ENCODE assay signal across 2 fruit fly cellular contexts in genomic region chr3R:10517820-10518219, dm6.
A peak's percentile ranks its signal among the peaks of the same experiment; 100 is the strongest.
TF ChIP-seq lines count a peak whose summit lies in the region.

No protein-coding gene starts in this region.

TF ChIP-seq in whole organism, embryonic, 481 proteins besides CTCF, POLR2A, EP300 and RAD21 (continued from another document):
- TF ChIP-seq CG10979 (tag; optimal IDR thresholded peaks at IDR 0.05; lab: Kevin White, UChicago): peak; percentile 45
- peak; percentile 31 for TF ChIP-seq CG2712 (tag; optimal IDR thresholded peaks at IDR 0.05; lab: Kevin White, UChicago)
- no peak for TF ChIP-seq tup (GFP tag; optimal IDR thresholded peaks at IDR 0.05; lab: Kevin White, UChicago)
- peak in 1 of 3 experiments; percentile 4 for TF ChIP-seq lola (GFP tag; optimal IDR thresholded peaks at IDR 0.05; lab: Kevin White, UChicago)
- no peak for TF ChIP-seq sisA (GFP tag; IDR thresholded peaks at IDR 0.05; lab: Robert Waterston, UW)
- TF ChIP-seq gem (tag; optimal IDR thresholded peaks at IDR 0.05; lab: Kevin White, UChicago): peak; percentile 16
- no peak for TF ChIP-seq CG11247 (GFP tag; IDR thresholded peaks at IDR 0.05; lab: Robert Waterston, UW)
- peak; percentile 33 for TF ChIP-seq Blimp-1 (GFP tag; optimal IDR thresholded peaks at IDR 0.05; lab: Kevin White, UChicago)
- peak; percentile 32 to 40 for TF ChIP-seq bsh (GFP tag; optimal IDR thresholded peaks at IDR 0.05; lab: Kevin White, UChicago)
- peak; percentile 68 for TF ChIP-seq Drgx (GFP tag; IDR thresholded peaks at IDR 0.05; lab: Robert Waterston, UW)
- TF ChIP-seq fd96Cb (tag; optimal IDR thresholded peaks at IDR 0.05; lab: Kevin White, UChicago): peak; percentile 12
- peak; percentile 49 for TF ChIP-seq Med (GFP tag; lab: Kevin White, UChicago)
- TF ChIP-seq nerfin-2 (GFP tag; IDR thresholded peaks at IDR 0.05; lab: Robert Waterston, UW; ENCODE audit: partially characterized antibody): no peak
- TF ChIP-seq CG12155 (GFP tag; optimal IDR thresholded peaks at IDR 0.05; lab: Kevin White, UChicago): no peak
- TF ChIP-seq CG17361 (GFP tag; IDR thresholded peaks at IDR 0.05; lab: Robert Waterston, UW): no peak
- TF ChIP-seq CG31441 (GFP tag; IDR thresholded peaks at IDR 0.05; lab: Robert Waterston, UW): 0 out of 2 replicates have a peak, but pooled peaks have one; percentile 8
- TF ChIP-seq CG13287 (GFP tag; IDR thresholded peaks at IDR 0.05; lab: Robert Waterston, UW; ENCODE audit: partially characterized antibody): no peak
- TF ChIP-seq Xrp1 (GFP tag; IDR thresholded peaks at IDR 0.05; lab: Robert Waterston, UW): peak; percentile 57
TF ChIP-seq in whole organism, embryonic: peak in this region for 23.

TF ChIP-seq in whole organism, prepupa, 60 proteins besides CTCF, POLR2A, EP300 and RAD21 (continued from another document):
- TF ChIP-seq CG6854 (GFP tag; optimal IDR thresholded peaks at IDR 0.05; lab: Kevin White, UChicago): no peak
- peak; percentile 46 for TF ChIP-seq CG31627 (GFP tag; optimal IDR thresholded peaks at IDR 0.05; lab: Kevin White, UChicago)
- TF ChIP-seq Sox15 (GFP tag; optimal IDR thresholded peaks at IDR 0.05; lab: Kevin White, UChicago): peak; percentile 26
- peak; percentile 38 for TF ChIP-seq CG11902 (GFP tag; optimal IDR thresholded peaks at IDR 0.05; lab: Kevin White, UChicago)
- peak; percentile 5 for TF ChIP-seq CG8632 (GFP tag; optimal IDR thresholded peaks at IDR 0.05; lab: Kevin White, UChicago)
- no peak for TF ChIP-seq vri (GFP tag; optimal IDR thresholded peaks at IDR 0.05; lab: Kevin White, UChicago)
- peak; percentile 50 for TF ChIP-seq CG11762 (GFP tag; optimal IDR thresholded peaks at IDR 0.05; lab: Kevin White, UChicago; ENCODE audit: insufficient read depth)
- TF ChIP-seq svp (GFP tag; lab: Kevin White, UChicago): peak; percentile 81
- peak; percentile 22 for TF ChIP-seq CG34406 (GFP tag; optimal IDR thresholded peaks at IDR 0.05; lab: Kevin White, UChicago)
- TF ChIP-seq CG9139 (GFP tag; optimal IDR thresholded peaks at IDR 0.05; lab: Kevin White, UChicago): peak; percentile 42
- peak; percentile 59 to 70 for TF ChIP-seq salr (GFP tag; optimal IDR thresholded peaks at IDR 0.05; lab: Kevin White, UChicago)
- TF ChIP-seq pdm3 (GFP tag; optimal IDR thresholded peaks at IDR 0.05; lab: Kevin White, UChicago): peak; percentile 76
- peak; percentile 58 for TF ChIP-seq cyc (GFP tag; optimal IDR thresholded peaks at IDR 0.05; lab: Kevin White, UChicago)
- peak; percentile 86 for TF ChIP-seq Hr4 (GFP tag; optimal IDR thresholded peaks at IDR 0.05; lab: Kevin White, UChicago)
- peak; percentile 52 for TF ChIP-seq CG6792 (GFP tag; optimal IDR thresholded peaks at IDR 0.05; lab: Kevin White, UChicago)
- peak; percentile 79 for TF ChIP-seq CG10631 (GFP tag; optimal IDR thresholded peaks at IDR 0.05; lab: Kevin White, UChicago)
- TF ChIP-seq CG10669 (GFP tag; optimal IDR thresholded peaks at IDR 0.05; lab: Kevin White, UChicago): peak; percentile 71
- peak; percentile 71 for TF ChIP-seq spab (GFP tag; optimal IDR thresholded peaks at IDR 0.05; lab: Kevin White, UChicago)
- TF ChIP-seq topi (GFP tag; optimal IDR thresholded peaks at IDR 0.05; lab: Kevin White, UChicago): peak; percentile 74
- TF ChIP-seq lz (GFP tag; optimal IDR thresholded peaks at IDR 0.05; lab: Kevin White, UChicago): peak; percentile 65
- TF ChIP-seq CG7368 (GFP tag; optimal IDR thresholded peaks at IDR 0.05; lab: Kevin White, UChicago): peak; percentile 7
- TF ChIP-seq dsx (GFP tag; optimal IDR thresholded peaks at IDR 0.05; lab: Kevin White, UChicago; ENCODE audit: poor library complexity, severe bottlenecking): peak; percentile 62
- peak; percentile 61 for TF ChIP-seq Hr39 (GFP tag; optimal IDR thresholded peaks at IDR 0.05; lab: Kevin White, UChicago)
- no peak for TF ChIP-seq Blimp-1 (GFP tag; optimal IDR thresholded peaks at IDR 0.05; lab: Kevin White, UChicago)
- peak; percentile 68 for TF ChIP-seq OdsH (GFP tag; optimal IDR thresholded peaks at IDR 0.05; lab: Kevin White, UChicago)
- peak; percentile 88 for TF ChIP-seq CG32006 (GFP tag; optimal IDR thresholded peaks at IDR 0.05; lab: Kevin White, UChicago)
- TF ChIP-seq Eip75B (GFP tag; optimal IDR thresholded peaks at IDR 0.05; lab: Kevin White, UChicago): peak; percentile 76
- TF ChIP-seq CG15336 (GFP tag; IDR thresholded peaks at IDR 0.05; lab: Robert Waterston, UW): peak; percentile 84
- peak; percentile 47 for TF ChIP-seq Smox (GFP tag; optimal IDR thresholded peaks at IDR 0.05; lab: Kevin White, UChicago)
- TF ChIP-seq Ets96B (tag; optimal IDR thresholded peaks at IDR 0.05; lab: Kevin White, UChicago): peak; percentile 78
- TF ChIP-seq Eip78C (GFP tag; lab: Kevin White, UChicago): peak; percentile 92
- no peak for TF ChIP-seq fd85E (GFP tag; optimal IDR thresholded peaks at IDR 0.05; lab: Kevin White, UChicago)
- peak; percentile 24 for TF ChIP-seq net (GFP tag; optimal IDR thresholded peaks at IDR 0.05; lab: Kevin White, UChicago)
- TF ChIP-seq CG8319 (GFP tag; optimal IDR thresholded peaks at IDR 0.05; lab: Kevin White, UChicago): peak; percentile 8
- peak; percentile 66 for TF ChIP-seq achi (GFP tag; optimal IDR thresholded peaks at IDR 0.05; lab: Kevin White, UChicago)
- TF ChIP-seq Sox102F (GFP tag; optimal IDR thresholded peaks at IDR 0.05; lab: Kevin White, UChicago): peak; percentile 4
